Fruit fly (Drosophila melanogaster) whole organism, embryonic: ENCODE measurements around the gene CG43679.

Source experiments
- B-H2 ChIP-seq: fragments of 200-800 bp; sonication (Bioruptor generic); optimal IDR thresholded peaks from 2 replicates; lab custom pipeline; 2018; ENCODE audit warnings: missing biosample characterization, mild to moderate bottlenecking, missing genetic modification characterization
- BEAF-32 ChIP-seq: fragments of 200-800 bp; sonication (Bioruptor generic); optimal IDR thresholded peaks from 3 replicates; lab custom pipeline; 2017; ENCODE audit warnings: missing biosample characterization, missing genetic modification characterization, mild to moderate bottlenecking, moderate library complexity, missing genetic modification reagents
- C15 ChIP-seq: fragments of 200-800 bp; sonication (Bioruptor generic); IDR thresholded peaks from 3 replicates; pipeline ENCODE4 v1.3.6; 2022; ENCODE audit warnings: missing biosample characterization, missing genetic modification characterization
- CG10147 ChIP-seq: fragments of 200-800 bp; sonication (Bioruptor generic); optimal IDR thresholded peaks from 2 replicates; lab custom pipeline; 2019; ENCODE audit warnings: missing biosample characterization, mild to moderate bottlenecking, missing genetic modification characterization, moderate library complexity
- CG10366 ChIP-seq: fragments of 200-800 bp; sonication (Bioruptor generic); IDR thresholded peaks from 2 replicates; pipeline ENCODE4 v1.3.6; 2022; ENCODE audit warnings: missing biosample characterization, missing genetic modification characterization
- CG11456 ChIP-seq: fragments of 200-800 bp; sonication (Bioruptor generic); IDR thresholded peaks from 3 replicates; pipeline ENCODE4 v1.3.6; 2022; ENCODE audit warnings: missing biosample characterization, missing genetic modification characterization
- CG11560 ChIP-seq: fragments of 200-800 bp; sonication (Bioruptor generic); IDR thresholded peaks from 3 replicates; pipeline ENCODE4 v1.3.6; 2022; ENCODE audit warnings: missing biosample characterization, missing genetic modification characterization
- CG14441 ChIP-seq: fragments of 200-800 bp; sonication (Bioruptor generic); IDR thresholded peaks from 2 replicates; pipeline ENCODE4 v1.3.6; 2022; ENCODE audit warnings: missing biosample characterization, missing genetic modification characterization
- CG15601 ChIP-seq: fragments of 200-800 bp; sonication (Bioruptor generic); optimal IDR thresholded peaks from 3 replicates; lab custom pipeline; 2019; ENCODE audit warnings: missing biosample characterization, mild to moderate bottlenecking, missing genetic modification characterization, moderate library complexity
- CG18476 ChIP-seq: fragments of 200-800 bp; sonication (Bioruptor generic); optimal IDR thresholded peaks from 2 replicates; lab custom pipeline; 2016; ENCODE audit warnings: missing biosample characterization, mild to moderate bottlenecking, missing genetic modification characterization
- CG18619 ChIP-seq: fragments of 200-800 bp; sonication (Bioruptor generic); optimal IDR thresholded peaks from 3 replicates; lab custom pipeline; 2017; ENCODE audit warnings: missing biosample characterization, mild to moderate bottlenecking, missing genetic modification characterization
- CG2129 ChIP-seq: fragments of 200-800 bp; sonication (Bioruptor generic); IDR thresholded peaks from 2 replicates; pipeline ENCODE4 v1.3.6; 2022; ENCODE audit warnings: missing biosample characterization, missing genetic modification characterization; ENCODE audit not compliant: partially characterized antibody
- CG31365 ChIP-seq: fragments of 200-800 bp; sonication (Bioruptor generic); optimal IDR thresholded peaks from 2 replicates; lab custom pipeline; 2018; ENCODE audit warnings: missing biosample characterization, mild to moderate bottlenecking, missing genetic modification characterization
- CG32772 ChIP-seq: fragments of 200-800 bp; sonication (Bioruptor generic); IDR thresholded peaks from 2 replicates; pipeline ENCODE4 v1.3.6; 2022; ENCODE audit warnings: missing biosample characterization, missing genetic modification characterization
- CG33557 ChIP-seq: fragments of 200-800 bp; sonication (Bioruptor generic); optimal IDR thresholded peaks from 2 replicates; lab custom pipeline; 2019; ENCODE audit warnings: missing biosample characterization, mild to moderate bottlenecking, missing genetic modification characterization, moderate library complexity
- CG4360 ChIP-seq: fragments of 200-800 bp; sonication (Bioruptor generic); IDR thresholded peaks from 2 replicates; pipeline ENCODE4 v1.3.6; 2022; ENCODE audit warnings: missing biosample characterization, missing genetic modification characterization
- CG4424 ChIP-seq: fragments of 200-800 bp; sonication (Bioruptor generic); optimal IDR thresholded peaks from 3 replicates; lab custom pipeline; 2016; ENCODE audit warnings: missing biosample characterization, missing genetic modification characterization
- CG4730 ChIP-seq: fragments of 200-800 bp; sonication (Bioruptor generic); IDR thresholded peaks from 2 replicates; pipeline ENCODE4 v1.3.6; 2022; ENCODE audit warnings: missing biosample characterization, missing genetic modification characterization
- CG6175 ChIP-seq: fragments of 200-800 bp; sonication (Bioruptor generic); IDR thresholded peaks from 3 replicates; pipeline ENCODE4 v1.3.6; 2022; ENCODE audit warnings: missing biosample characterization, missing genetic modification characterization
- CG9215 ChIP-seq: fragments of 200-800 bp; sonication (Bioruptor generic); IDR thresholded peaks from 2 replicates; pipeline ENCODE4 v1.3.6; 2022; ENCODE audit warnings: missing biosample characterization, missing genetic modification characterization
- Chrac-16 ChIP-seq: fragments of 200-800 bp; sonication (Bioruptor generic); optimal IDR thresholded peaks from 3 replicates; lab custom pipeline; 2016; ENCODE audit warnings: missing biosample characterization, missing genetic modification characterization
- CrebB ChIP-seq: fragments of 200-800 bp; sonication (Bioruptor generic); optimal IDR thresholded peaks from 3 replicates; lab custom pipeline; 2018; ENCODE audit warnings: missing biosample characterization, mild to moderate bottlenecking, missing genetic modification characterization
- D ChIP-seq, 2 experiments: fragments of 200-800 bp in 1 of 2; fragments of >200 bp in 1 of 2; sonication (Bioruptor generic) in 1 of 2; optimal IDR thresholded peaks; 2 replicates in 1 of 2; 3 replicates in 1 of 2; lab custom pipeline; 2017; ENCODE audit warnings: mild to moderate bottlenecking in 1 of 2, missing biosample characterization in 1 of 2, missing genetic modification characterization in 1 of 2, missing genetic modification reagents in 1 of 2
- Dek ChIP-seq: fragments of 200-800 bp; sonication (Bioruptor generic); optimal IDR thresholded peaks from 3 replicates; lab custom pipeline; 2019; ENCODE audit warnings: missing biosample characterization, mild to moderate bottlenecking, missing genetic modification characterization, moderate library complexity
- Fer1 ChIP-seq: fragments of 200-800 bp; sonication (Bioruptor generic); optimal IDR thresholded peaks from 2 replicates; lab custom pipeline; 2017; ENCODE audit warnings: missing biosample characterization, mild to moderate bottlenecking, missing genetic modification characterization
- Fer3 ChIP-seq: fragments of 200-800 bp; sonication (Bioruptor generic); optimal IDR thresholded peaks from 2 replicates; lab custom pipeline; 2018; ENCODE audit warnings: missing biosample characterization, mild to moderate bottlenecking, missing genetic modification characterization, moderate library complexity
- GATAe ChIP-seq: fragments of 200-800 bp; sonication (Bioruptor generic); conservative IDR thresholded peaks from 2 replicates; pipeline ENCODE4 v1.3.6; 2022; ENCODE audit warnings: missing biosample characterization, missing genetic modification characterization
- Neu2 ChIP-seq: fragments of 200-800 bp; sonication (Bioruptor generic); optimal IDR thresholded peaks from 3 replicates; lab custom pipeline; 2016; ENCODE audit warnings: missing biosample characterization, missing genetic modification characterization, borderline replicate concordance
- NfI ChIP-seq: fragments of 200-800 bp; sonication (Bioruptor generic); optimal IDR thresholded peaks from 3 replicates; lab custom pipeline; 2018; ENCODE audit warnings: missing biosample characterization, mild to moderate bottlenecking, missing genetic modification characterization, moderate library complexity
- Opbp ChIP-seq: fragments of 200-800 bp; sonication (Bioruptor generic); IDR thresholded peaks from 3 replicates; pipeline ENCODE4 v1.3.6; 2022; ENCODE audit warnings: missing biosample characterization, missing genetic modification characterization; ENCODE audit not compliant: partially characterized antibody
- Pdp1 ChIP-seq, 2 experiments: fragments of 200-800 bp; sonication (Bioruptor generic); optimal IDR thresholded peaks; 3 replicates each; lab custom pipeline; 2016; ENCODE audit warnings: missing biosample characterization in 2 of 2, missing genetic modification characterization in 2 of 2, mild to moderate bottlenecking in 1 of 2, moderate library complexity in 1 of 2
- Ravus ChIP-seq: fragments of 200-800 bp; sonication (Bioruptor generic); IDR thresholded peaks from 2 replicates; pipeline ENCODE4 v1.3.6; 2022; ENCODE audit warnings: missing biosample characterization, missing genetic modification characterization
- bab2 ChIP-seq: fragments of 200-800 bp; sonication (Bioruptor generic); optimal IDR thresholded peaks from 2 replicates; lab custom pipeline; 2016; ENCODE audit warnings: missing biosample characterization, missing genetic modification characterization
- chif ChIP-seq, 2 experiments: fragments of 200-800 bp; sonication (Bioruptor generic); optimal IDR thresholded peaks; 3 replicates each; lab custom pipeline; 2016; ENCODE audit warnings: missing biosample characterization in 2 of 2, missing genetic modification characterization in 2 of 2
- chinmo ChIP-seq: fragments of 200-800 bp; sonication (Bioruptor generic); IDR thresholded peaks from 4 replicates; pipeline ENCODE4 v1.3.6; 2022; ENCODE audit warnings: missing biosample characterization, missing genetic modification characterization; ENCODE audit not compliant: partially characterized antibody
- dmrt99B ChIP-seq: fragments of 200-800 bp; sonication (Bioruptor generic); optimal IDR thresholded peaks from 2 replicates; lab custom pipeline; 2018; ENCODE audit warnings: missing biosample characterization, mild to moderate bottlenecking, missing genetic modification characterization, moderate library complexity
- gcm2 ChIP-seq: fragments of 200-800 bp; sonication (Bioruptor generic); optimal IDR thresholded peaks from 2 replicates; lab custom pipeline; 2016; ENCODE audit warnings: missing biosample characterization, missing genetic modification characterization
- grn ChIP-seq: fragments of 200-800 bp; sonication (Bioruptor generic); optimal IDR thresholded peaks from 3 replicates; lab custom pipeline; 2017; ENCODE audit warnings: missing biosample characterization, missing genetic modification characterization
- gt ChIP-seq: fragments of 200-800 bp; sonication (Bioruptor generic); IDR thresholded peaks from 2 replicates; pipeline ENCODE4 v1.3.6; 2022; ENCODE audit warnings: missing biosample characterization, missing genetic modification characterization
- ken ChIP-seq: fragments of 200-800 bp; sonication (Bioruptor generic); IDR thresholded peaks from 3 replicates; pipeline ENCODE4 v1.3.6; 2022; ENCODE audit warnings: missing biosample characterization, missing genetic modification characterization
- lmd ChIP-seq: fragments of 200-800 bp; sonication (Bioruptor generic); IDR thresholded peaks from 2 replicates; pipeline ENCODE4 v1.3.6; 2022; ENCODE audit warnings: missing biosample characterization, missing genetic modification characterization
- nau ChIP-seq: fragments of 200-800 bp; sonication (Bioruptor generic); optimal IDR thresholded peaks from 3 replicates; lab custom pipeline; 2017; ENCODE audit warnings: missing biosample characterization, mild to moderate bottlenecking, missing genetic modification characterization, missing genetic modification reagents
- pan ChIP-seq, 4 experiments: fragments of >200 bp in 3 of 4; fragments of 200-800 bp in 1 of 4; sonication (Bioruptor generic) in 1 of 4; optimal IDR thresholded peaks in 3 of 4; IDR thresholded peaks in 1 of 4; 2 replicates each; pipeline versions ENCODE4 v1.3.6 to Lab custom; 2017 to 2022; ENCODE audit warnings: missing biosample characterization in 2 of 4, missing genetic modification characterization in 2 of 4, mixed read lengths in 1 of 4
- peb ChIP-seq: fragments of 200-800 bp; sonication (Bioruptor generic); IDR thresholded peaks from 2 replicates; pipeline ENCODE4 v1.3.6; 2022; ENCODE audit warnings: missing biosample characterization, missing genetic modification characterization
- pho ChIP-seq: fragments of 200-800 bp; sonication (Bioruptor generic); optimal IDR thresholded peaks from 2 replicates; lab custom pipeline; 2016; ENCODE audit warnings: missing biosample characterization, missing genetic modification characterization
- sens-2 ChIP-seq: fragments of 200-800 bp; sonication (Bioruptor generic); IDR thresholded peaks from 2 replicates; pipeline ENCODE4 v1.3.6; 2022; ENCODE audit warnings: missing biosample characterization, missing genetic modification characterization
- shn ChIP-seq: fragments of 200-800 bp; sonication (Bioruptor generic); optimal IDR thresholded peaks from 3 replicates; lab custom pipeline; 2016; ENCODE audit warnings: missing biosample characterization, missing genetic modification characterization
- sr ChIP-seq: fragments of 200-800 bp; sonication (Bioruptor generic); IDR thresholded peaks from 3 replicates; pipeline ENCODE4 v1.3.6; 2022; ENCODE audit warnings: missing biosample characterization, missing genetic modification characterization
- ssp ChIP-seq: fragments of 200-800 bp; sonication (Bioruptor generic); IDR thresholded peaks from 2 replicates; pipeline ENCODE4 v1.3.6; 2022; ENCODE audit warnings: missing biosample characterization, missing genetic modification characterization
- tio ChIP-seq: fragments of 200-800 bp; sonication (Bioruptor generic); optimal IDR thresholded peaks from 2 replicates; lab custom pipeline; 2017; ENCODE audit warnings: missing biosample characterization, missing genetic modification characterization, inconsistent platforms

CG43679 gene

DNA sequence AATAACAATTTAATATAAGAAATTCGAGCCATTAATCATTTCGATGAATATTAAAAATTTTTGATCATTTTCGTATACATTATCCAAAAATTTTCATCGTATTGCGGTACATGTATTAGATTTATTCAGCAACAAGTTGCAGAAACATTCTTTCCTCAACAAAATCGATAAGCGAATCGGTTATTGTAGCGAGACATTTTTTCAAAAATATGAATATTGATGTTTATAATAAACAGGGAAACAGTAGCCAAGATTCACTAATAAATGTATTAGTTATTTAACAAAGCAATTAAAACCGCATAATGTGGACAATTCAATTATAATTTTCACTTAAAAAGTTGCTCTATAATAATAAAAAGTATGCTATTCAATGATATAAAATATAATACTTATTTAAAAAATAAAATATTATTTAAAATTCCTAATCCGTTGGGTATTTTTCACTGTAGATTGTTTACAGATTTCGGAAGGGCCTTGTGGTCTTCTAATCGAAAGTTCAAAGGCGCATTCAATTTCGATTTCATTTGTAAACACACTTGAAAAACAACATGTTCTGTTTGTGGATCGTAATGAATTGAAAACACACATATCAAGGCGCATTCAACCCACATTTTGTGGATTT lies 38.0 kb upstream of the CG43679 start (continued):
- TF ChIP-seq CG4730 (no peak), Pdp1 (GFP tag; optimal IDR thresholded peaks at IDR 0.05; lab: Kevin White, UChicago) (no peak), B-H2 (GFP tag; lab: Kevin White, UChicago) (no peak), CG11560 (tag; lab: Robert Waterston, UW) (no peak), gcm2 (GFP tag; lab: Kevin White, UChicago) (no peak), shn (GFP tag; lab: Kevin White, UChicago) (no peak), pan (optimal IDR thresholded peaks at IDR 0.05; lab: Kevin White, UChicago) (no peak), pan (GFP tag; optimal IDR thresholded peaks at IDR 0.05 in 1 of 2, IDR thresholded peaks at IDR 0.05 in 1 of 2) (no peak), peb (GFP tag; lab: Robert Waterston, UW) (no peak), CG2129 (GFP tag; lab: Robert Waterston, UW) (no peak), NfI (no peak), BEAF-32 (no peak), grn (GFP tag; lab: Kevin White, UChicago) (no peak), CrebB (tag; lab: Kevin White, UChicago) (no peak), gt (no peak), pho (no peak), sr (GFP tag; lab: Robert Waterston, UW) (no peak), CG31365 (tag; lab: Kevin White, UChicago) (no peak), Neu2 (GFP tag; lab: Kevin White, UChicago) (no peak), CG6175 (GFP tag; lab: Robert Waterston, UW) (no peak), ken (GFP tag; lab: Robert Waterston, UW) (no peak), CG15601 (tag; lab: Kevin White, UChicago) (peak; percentile 57), dmrt99B (tag; lab: Kevin White, UChicago) (peak; percentile 42), CG18476 (no peak), CG32772 (no peak), C15 (GFP tag; lab: Robert Waterston, UW) (no peak), CG9215 (GFP tag; lab: Robert Waterston, UW) (no peak), bab2 (GFP tag; lab: Kevin White, UChicago) (no peak), lmd (GFP tag; lab: Robert Waterston, UW) (no peak), CG4424 (no peak), CG11456 (GFP tag; lab: Robert Waterston, UW) (no peak), CG14441 (GFP tag; lab: Robert Waterston, UW) (no peak), sens-2 (GFP tag; lab: Robert Waterston, UW) (no peak), Fer1 (peak; percentile 3), tio (GFP tag; lab: Kevin White, UChicago) (no peak), CG10147 (peak; percentile 5), Dek (tag; lab: Kevin White, UChicago) (peak; percentile 36), chinmo (no peak), Fer3 (tag; lab: Kevin White, UChicago) (no peak), Chrac-16 (GFP tag; lab: Kevin White, UChicago) (no peak), CG4360 (GFP tag; lab: Robert Waterston, UW) (no peak), ssp (GFP tag; lab: Robert Waterston, UW) (no peak), nau (GFP tag; lab: Kevin White, UChicago) (no peak), chif (GFP tag; optimal IDR thresholded peaks at IDR 0.05; lab: Kevin White, UChicago) (no peak), CG33557 (GFP tag; lab: Kevin White, UChicago) (no peak), D (optimal IDR thresholded peaks at IDR 0.05; lab: Kevin White, UChicago) (no peak), D (GFP tag; optimal IDR thresholded peaks at IDR 0.05; lab: Kevin White, UChicago) (no peak), GATAe (no peak), Opbp (GFP tag; lab: Robert Waterston, UW) (no peak), Ravus (GFP tag; lab: Robert Waterston, UW) (no peak), CG18619 (GFP tag; lab: Kevin White, UChicago) (no peak), CG10366 (GFP tag; lab: Robert Waterston, UW) (no peak)
